Fruit fly (Drosophila melanogaster): ENCODE data around the gene lsn.

Gene lsn

DNA sequence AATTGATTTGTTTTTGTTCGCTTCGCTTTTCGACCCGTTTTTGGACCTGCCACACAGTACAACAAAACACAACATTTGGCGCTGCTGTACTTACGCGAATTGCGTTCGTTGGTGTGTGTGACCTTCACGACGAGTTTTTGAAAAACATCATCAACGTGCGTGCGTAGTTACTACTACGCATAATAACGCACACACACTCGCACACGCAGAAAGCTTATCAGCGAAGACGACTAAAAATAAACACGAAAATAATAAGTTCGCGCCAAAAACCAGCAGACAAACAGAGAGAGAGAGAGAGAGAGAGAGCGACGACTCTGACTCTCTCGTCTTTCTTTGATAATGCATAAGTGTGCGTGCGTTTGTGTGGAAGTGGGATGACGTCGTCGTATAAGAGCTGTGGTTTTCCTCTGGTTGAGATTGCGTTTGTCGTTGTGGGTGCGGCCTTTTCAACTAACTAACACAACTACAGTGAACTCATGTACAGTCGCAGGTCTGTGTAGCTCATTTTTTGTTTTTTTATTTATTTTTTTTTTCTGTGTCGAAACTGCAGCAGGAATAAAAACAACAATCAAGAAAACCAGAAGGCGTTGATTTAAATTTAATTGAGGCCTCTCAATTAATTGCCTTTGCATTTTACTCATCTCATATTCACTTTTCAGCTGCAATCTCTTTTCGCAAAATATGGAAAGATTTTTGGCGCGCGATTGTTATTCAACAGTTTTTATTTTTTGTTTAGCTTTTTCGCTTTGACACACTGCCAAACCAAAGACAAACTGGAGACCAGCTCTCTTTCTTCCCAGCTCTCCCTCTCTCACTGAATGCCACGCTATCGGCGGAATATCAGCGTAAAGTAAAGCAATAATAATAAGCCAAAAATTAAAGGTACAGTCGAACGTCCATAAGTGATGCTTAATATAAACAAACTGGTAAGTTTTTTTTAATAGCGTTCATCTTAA is 11.1 kb upstream of the lsn start:
- TF ChIP-seq Pif1B (GFP tag; optimal IDR thresholded peaks at IDR 0.05): peak; percentile 78
- peak; percentile 61 for TF ChIP-seq CG8159 (tag; optimal IDR thresholded peaks at IDR 0.05)
- no peak for TF ChIP-seq CG8301 (tag; optimal IDR thresholded peaks at IDR 0.05)
- peak; percentile 66 for TF ChIP-seq CG12605 (GFP tag; IDR thresholded peaks at IDR 0.05)
- peak; percentile 50 for TF ChIP-seq CG15710 (tag; optimal IDR thresholded peaks at IDR 0.05)
- peak; percentile 66 for TF ChIP-seq Pif1A (GFP tag; optimal IDR thresholded peaks at IDR 0.05)
- TF ChIP-seq Snoo (tag; optimal IDR thresholded peaks at IDR 0.05): peak; percentile 42
- TF ChIP-seq CG9948 (tag; optimal IDR thresholded peaks at IDR 0.05): peak; percentile 36
- TF ChIP-seq gl (tag; optimal IDR thresholded peaks at IDR 0.05): no peak
- TF ChIP-seq fd96Ca (GFP tag; IDR thresholded peaks at IDR 0.05): peak; percentile 52; the same call in 2 of the 3 replicates
- no peak for TF ChIP-seq CG17806 (tag; optimal IDR thresholded peaks at IDR 0.05)
- 0 out of 2 replicates have a peak, but pooled peaks have one; percentile 28 for TF ChIP-seq rn (GFP tag; IDR thresholded peaks at IDR 0.05)
- TF ChIP-seq CG34367 (tag; optimal IDR thresholded peaks at IDR 0.05): peak; percentile 1
- TF ChIP-seq CG14655 (GFP tag; optimal IDR thresholded peaks at IDR 0.05): peak; percentile 27
- TF ChIP-seq EcR (GFP tag; optimal IDR thresholded peaks at IDR 0.05): peak; percentile 88
- peak; percentile 68; the same call in 1 of the 2 replicates for TF ChIP-seq Ets98B (GFP tag; IDR thresholded peaks at IDR 0.05)
- TF ChIP-seq D1 (tag; optimal IDR thresholded peaks at IDR 0.05): no peak
- peak; percentile 25 for TF ChIP-seq CG13204 (GFP tag; optimal IDR thresholded peaks at IDR 0.05)
- peak; percentile 39; the same call in 2 of the 3 replicates for TF ChIP-seq CG4496 (GFP tag; IDR thresholded peaks at IDR 0.05)
- peak; percentile 67; the same call in 1 of the 2 replicates for TF ChIP-seq CG32121 (GFP tag; IDR thresholded peaks at IDR 0.05)
- TF ChIP-seq CG10348 (GFP tag; IDR thresholded peaks at IDR 0.05): no peak

dm6 chr3R:21854574-21855468 is 10.1 kb upstream of the lsn start:
- TF ChIP-seq CG8159 (tag; optimal IDR thresholded peaks at IDR 0.05): no peak
- no peak for TF ChIP-seq EcR (GFP tag; optimal IDR thresholded peaks at IDR 0.05)
- no peak for TF ChIP-seq CG32121 (GFP tag; IDR thresholded peaks at IDR 0.05)
- TF ChIP-seq CG9948 (tag; optimal IDR thresholded peaks at IDR 0.05): no peak
- TF ChIP-seq Ets98B (GFP tag; IDR thresholded peaks at IDR 0.05): no peak
- no peak for TF ChIP-seq rn (GFP tag; IDR thresholded peaks at IDR 0.05)
- TF ChIP-seq Pif1A (GFP tag; optimal IDR thresholded peaks at IDR 0.05): no peak
- TF ChIP-seq CG10348 (GFP tag; IDR thresholded peaks at IDR 0.05): no peak
- no peak for TF ChIP-seq Pif1B (GFP tag; optimal IDR thresholded peaks at IDR 0.05)
- TF ChIP-seq fd96Ca (GFP tag; IDR thresholded peaks at IDR 0.05): no peak
- TF ChIP-seq D1 (tag; optimal IDR thresholded peaks at IDR 0.05): no peak
- TF ChIP-seq Snoo (tag; optimal IDR thresholded peaks at IDR 0.05): no peak
- TF ChIP-seq CG34367 (tag; optimal IDR thresholded peaks at IDR 0.05): no peak
- no peak for TF ChIP-seq CG14655 (GFP tag; optimal IDR thresholded peaks at IDR 0.05)
- TF ChIP-seq CG13204 (GFP tag; optimal IDR thresholded peaks at IDR 0.05): no peak
- no peak for TF ChIP-seq CG17806 (tag; optimal IDR thresholded peaks at IDR 0.05)

DNA sequence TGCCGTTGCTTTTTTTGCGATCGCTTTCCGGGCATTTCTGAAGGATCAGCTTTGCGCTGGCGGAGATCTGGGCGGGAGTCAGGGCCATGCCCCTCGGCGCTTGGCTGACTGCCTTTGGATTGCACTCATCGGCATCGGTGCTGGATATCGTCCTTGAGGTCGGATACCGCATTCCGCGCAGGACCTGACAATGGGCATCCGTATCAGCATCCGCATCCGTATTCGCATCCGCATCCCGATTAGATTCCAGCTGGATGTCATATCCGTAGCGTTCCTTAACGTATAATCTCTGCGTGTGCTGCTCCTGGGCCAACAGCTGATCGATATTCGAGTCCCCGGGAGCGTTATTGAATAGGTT is 9.5 kb upstream of the lsn start:
- TF ChIP-seq CG15710 (tag; optimal IDR thresholded peaks at IDR 0.05) (no peak), CG12605 (GFP tag; IDR thresholded peaks at IDR 0.05) (no peak), fd96Ca (GFP tag; IDR thresholded peaks at IDR 0.05) (peak; percentile 63; the same call in 2 of the 3 replicates)

dm6 chr3R:21856098-21856872 is 8.7 kb upstream of the lsn start, which contains the start of gene glec:
glec (minus strand) TSS chr3R:21856266.
- TF ChIP-seq CG32121 (GFP tag; IDR thresholded peaks at IDR 0.05): no peak
- TF ChIP-seq CG17806 (tag; optimal IDR thresholded peaks at IDR 0.05): peak; percentile 9
- TF ChIP-seq D1 (tag; optimal IDR thresholded peaks at IDR 0.05): no peak
- peak; percentile 7 for TF ChIP-seq CG14655 (GFP tag; optimal IDR thresholded peaks at IDR 0.05)
- TF ChIP-seq CG13204 (GFP tag; optimal IDR thresholded peaks at IDR 0.05): peak; percentile 21
- TF ChIP-seq Pif1A (GFP tag; optimal IDR thresholded peaks at IDR 0.05): peak; percentile 58
- peak; percentile 58 for TF ChIP-seq EcR (GFP tag; optimal IDR thresholded peaks at IDR 0.05)
- peak; percentile 70 for TF ChIP-seq CG12605 (GFP tag; IDR thresholded peaks at IDR 0.05)
- TF ChIP-seq CG4496 (GFP tag; IDR thresholded peaks at IDR 0.05): peak; percentile 55
- no peak for TF ChIP-seq CG34367 (tag; optimal IDR thresholded peaks at IDR 0.05)
- TF ChIP-seq Snoo (tag; optimal IDR thresholded peaks at IDR 0.05): peak; percentile 35
- TF ChIP-seq CG9948 (tag; optimal IDR thresholded peaks at IDR 0.05): peak; percentile 11
- peak; percentile 41 for TF ChIP-seq CG15710 (tag; optimal IDR thresholded peaks at IDR 0.05)
- TF ChIP-seq gl (tag; optimal IDR thresholded peaks at IDR 0.05): peak; percentile 39
- no peak for TF ChIP-seq CG10348 (GFP tag; IDR thresholded peaks at IDR 0.05)
- peak; percentile 59; the same call in 2 of the 3 replicates for TF ChIP-seq fd96Ca (GFP tag; IDR thresholded peaks at IDR 0.05)
- peak; percentile 34 for TF ChIP-seq Pif1B (GFP tag; optimal IDR thresholded peaks at IDR 0.05)
- no peak for TF ChIP-seq CG8159 (tag; optimal IDR thresholded peaks at IDR 0.05)
